Fruit fly (Drosophila melanogaster) whole organism, embryonic: ENCODE measurements around the gene Bap60.

Experiments
- Aef1 ChIP-seq: fragments of 200-800 bp; sonication (Bioruptor generic); IDR thresholded peaks from 3 replicates; pipeline ENCODE4 v1.3.6; 2022; ENCODE audit warnings: missing biosample characterization, missing genetic modification characterization
- CG10267 ChIP-seq: fragments of 200-800 bp; sonication (Bioruptor generic); optimal IDR thresholded peaks from 2 replicates; lab custom pipeline; 2018; ENCODE audit warnings: missing biosample characterization, mild to moderate bottlenecking, missing genetic modification characterization, moderate library complexity
- CG13123 ChIP-seq: fragments of 200-800 bp; sonication (Bioruptor generic); optimal IDR thresholded peaks from 2 replicates; lab custom pipeline; 2016; ENCODE audit warnings: missing biosample characterization, missing genetic modification characterization
- CG13894 ChIP-seq: fragments of 200-800 bp; sonication (Bioruptor generic); optimal IDR thresholded peaks from 3 replicates; lab custom pipeline; 2018; ENCODE audit warnings: missing biosample characterization, mild to moderate bottlenecking, missing genetic modification characterization, moderate library complexity
- CG14860 ChIP-seq: fragments of 200-800 bp; sonication (Bioruptor generic); IDR thresholded peaks from 3 replicates; pipeline ENCODE4 v1.3.6; 2022; ENCODE audit warnings: missing biosample characterization, missing genetic modification characterization; ENCODE audit not compliant: partially characterized antibody
- CG15011 ChIP-seq: fragments of 200-800 bp; sonication (Bioruptor generic); optimal IDR thresholded peaks from 3 replicates; lab custom pipeline; 2018; ENCODE audit warnings: missing biosample characterization, mild to moderate bottlenecking, missing genetic modification characterization
- CG15269 ChIP-seq: fragments of 200-800 bp; sonication (Bioruptor generic); optimal IDR thresholded peaks from 2 replicates; lab custom pipeline; 2018; ENCODE audit warnings: missing biosample characterization, mild to moderate bottlenecking, missing genetic modification characterization, moderate library complexity
- CG17186 ChIP-seq: fragments of 200-800 bp; sonication (Bioruptor generic); optimal IDR thresholded peaks from 3 replicates; lab custom pipeline; 2017; ENCODE audit warnings: missing biosample characterization, missing genetic modification reagents, missing genetic modification characterization
- CG17829 ChIP-seq: fragments of 200-800 bp; optimal IDR thresholded peaks from 2 replicates; lab custom pipeline; 2019; ENCODE audit warnings: missing biosample characterization, mild to moderate bottlenecking, missing genetic modification characterization, moderate library complexity
- CG2116 ChIP-seq: fragments of 200-800 bp; sonication (Bioruptor generic); optimal IDR thresholded peaks from 3 replicates; lab custom pipeline; 2018; ENCODE audit warnings: missing biosample characterization, mild to moderate bottlenecking, missing genetic modification characterization
- CG2875 ChIP-seq: fragments of 200-800 bp; sonication (Bioruptor generic); optimal IDR thresholded peaks from 2 replicates; lab custom pipeline; 2017; ENCODE audit warnings: missing biosample characterization, mild to moderate bottlenecking, missing genetic modification characterization, missing genetic modification reagents
- CG31441 ChIP-seq: fragments of 200-800 bp; sonication (Bioruptor generic); IDR thresholded peaks from 2 replicates; pipeline ENCODE4 v1.3.6; 2022; ENCODE audit warnings: missing biosample characterization, missing genetic modification characterization
- CG34376 ChIP-seq: fragments of 200-800 bp; sonication (Bioruptor generic); optimal IDR thresholded peaks from 2 replicates; lab custom pipeline; 2018; ENCODE audit warnings: missing biosample characterization, mild to moderate bottlenecking, missing genetic modification characterization
- CG3847 ChIP-seq: fragments of 200-800 bp; sonication (Bioruptor generic); IDR thresholded peaks from 2 replicates; pipeline ENCODE4 v1.3.6; 2022; ENCODE audit warnings: missing biosample characterization, missing genetic modification characterization
- CG4360 ChIP-seq: fragments of 200-800 bp; sonication (Bioruptor generic); IDR thresholded peaks from 2 replicates; pipeline ENCODE4 v1.3.6; 2022; ENCODE audit warnings: missing biosample characterization, missing genetic modification characterization
- CG5180 ChIP-seq: fragments of 200-800 bp; sonication (Bioruptor generic); optimal IDR thresholded peaks from 3 replicates; lab custom pipeline; 2017; ENCODE audit warnings: missing biosample characterization, missing genetic modification characterization, mild to moderate bottlenecking, moderate library complexity, missing genetic modification reagents
- CG6272 ChIP-seq: fragments of 200-800 bp; sonication (Bioruptor generic); IDR thresholded peaks from 2 replicates; pipeline ENCODE4 v1.3.6; 2022; ENCODE audit warnings: missing biosample characterization, missing genetic modification characterization
- CG6654 ChIP-seq: fragments of 200-800 bp; sonication (Bioruptor generic); optimal IDR thresholded peaks from 2 replicates; lab custom pipeline; 2017; ENCODE audit warnings: missing biosample characterization, mild to moderate bottlenecking, missing genetic modification characterization
- CG7963 ChIP-seq: fragments of 200-800 bp; sonication (Bioruptor generic); IDR thresholded peaks from 3 replicates; pipeline ENCODE4 v1.3.6; 2022; ENCODE audit warnings: missing biosample characterization, missing genetic modification characterization; ENCODE audit not compliant: partially characterized antibody
- CG8290 ChIP-seq, 3 experiments: fragments of 200-800 bp; sonication (Bioruptor generic); optimal IDR thresholded peaks; 2 replicates each; lab custom pipeline; 2016 to 2019; ENCODE audit warnings: missing biosample characterization in 3 of 3, missing genetic modification characterization in 3 of 3, mild to moderate bottlenecking in 2 of 3, moderate library complexity in 1 of 3
- CG8388 ChIP-seq: fragments of 200-800 bp; sonication (Bioruptor generic); optimal IDR thresholded peaks from 2 replicates; lab custom pipeline; 2019; ENCODE audit warnings: missing biosample characterization, mild to moderate bottlenecking, missing genetic modification characterization, moderate library complexity
- CG9727 ChIP-seq: fragments of 200-800 bp; sonication (Bioruptor generic); optimal IDR thresholded peaks from 3 replicates; lab custom pipeline; 2017; ENCODE audit warnings: missing biosample characterization, mild to moderate bottlenecking, missing genetic modification characterization
- Dfd ChIP-seq, 2 experiments: fragments of >200 bp; optimal IDR thresholded peaks; 2 replicates each; lab custom pipeline; 2017; ENCODE audit warnings: missing biosample characterization in 2 of 2, missing genetic modification characterization in 2 of 2
- Med ChIP-seq: fragments of 200-800 bp; sonication (Bioruptor generic); peaks from one replicate; lab custom pipeline; 2016; ENCODE audit warnings: missing biosample characterization, missing genetic modification characterization, mild to moderate bottlenecking, inconsistent platforms, moderate library complexity
- Oaz ChIP-seq: fragments of 200-800 bp; sonication (Bioruptor generic); IDR thresholded peaks from 2 replicates; pipeline ENCODE4 v1.3.6; 2022; ENCODE audit warnings: missing biosample characterization, missing genetic modification characterization
- abd-A ChIP-seq: fragments of 200-800 bp; sonication (Bioruptor generic); optimal IDR thresholded peaks from 3 replicates; lab custom pipeline; 2019; ENCODE audit warnings: missing biosample characterization, mild to moderate bottlenecking, missing genetic modification characterization, moderate library complexity
- aop ChIP-seq: fragments of 200-800 bp; sonication (Bioruptor generic); IDR thresholded peaks from 2 replicates; pipeline ENCODE4 v1.3.6; 2022; ENCODE audit warnings: missing biosample characterization, missing genetic modification characterization
- bbx ChIP-seq: fragments of 200-800 bp; sonication (Bioruptor generic); IDR thresholded peaks from 2 replicates; pipeline ENCODE4 v1.3.6; 2022; ENCODE audit warnings: missing biosample characterization, missing genetic modification characterization; ENCODE audit not compliant: partially characterized antibody
- disco-r ChIP-seq: fragments of 200-800 bp; sonication (Bioruptor generic); optimal IDR thresholded peaks from 2 replicates; lab custom pipeline; 2016; ENCODE audit warnings: missing biosample characterization, missing genetic modification characterization
- dmrt11E ChIP-seq: fragments of 200-800 bp; sonication (Bioruptor generic); optimal IDR thresholded peaks from 3 replicates; lab custom pipeline; 2018; ENCODE audit warnings: missing biosample characterization, mild to moderate bottlenecking, missing genetic modification characterization, moderate library complexity
- dmrt99B ChIP-seq: fragments of 200-800 bp; sonication (Bioruptor generic); optimal IDR thresholded peaks from 2 replicates; lab custom pipeline; 2018; ENCODE audit warnings: missing biosample characterization, mild to moderate bottlenecking, missing genetic modification characterization, moderate library complexity
- emc ChIP-seq: fragments of 200-800 bp; sonication (Bioruptor generic); optimal IDR thresholded peaks from 2 replicates; lab custom pipeline; 2016; ENCODE audit warnings: missing biosample characterization, missing genetic modification characterization
- fru ChIP-seq: fragments of >200 bp; optimal IDR thresholded peaks from 2 replicates; lab custom pipeline; 2017
- fu2 ChIP-seq: fragments of 200-800 bp; sonication (Bioruptor generic); optimal IDR thresholded peaks from 2 replicates; lab custom pipeline; 2016; ENCODE audit warnings: missing biosample characterization, missing genetic modification characterization
- gfzf ChIP-seq: fragments of 200-800 bp; sonication (Bioruptor generic); optimal IDR thresholded peaks from 2 replicates; lab custom pipeline; 2016; ENCODE audit warnings: missing biosample characterization, mild to moderate bottlenecking, missing genetic modification characterization, moderate library complexity
- grau ChIP-seq: fragments of 200-800 bp; optimal IDR thresholded peaks from 3 replicates; lab custom pipeline; 2019; ENCODE audit warnings: missing biosample characterization, mild to moderate bottlenecking, missing genetic modification characterization, moderate library complexity
- gro ChIP-seq: fragments of 200-800 bp; sonication (Bioruptor generic); optimal IDR thresholded peaks from 2 replicates; lab custom pipeline; 2016; ENCODE audit warnings: missing biosample characterization, missing genetic modification characterization
- gsb-n ChIP-seq: fragments of 200-800 bp; sonication (Bioruptor generic); optimal IDR thresholded peaks from 3 replicates; lab custom pipeline; 2018; ENCODE audit warnings: missing biosample characterization, mild to moderate bottlenecking, missing genetic modification characterization
- gt ChIP-seq: fragments of 200-800 bp; sonication (Bioruptor generic); IDR thresholded peaks from 2 replicates; pipeline ENCODE4 v1.3.6; 2022; ENCODE audit warnings: missing biosample characterization, missing genetic modification characterization
- her ChIP-seq: fragments of 200-800 bp; sonication (Bioruptor generic); optimal IDR thresholded peaks from 2 replicates; lab custom pipeline; 2016; ENCODE audit warnings: missing biosample characterization, missing genetic modification characterization
- rib ChIP-seq: fragments of 200-800 bp; sonication (Bioruptor generic); IDR thresholded peaks from 2 replicates; pipeline ENCODE4 v1.3.6; 2022; ENCODE audit warnings: missing biosample characterization, missing genetic modification characterization
- salm ChIP-seq: fragments of 200-800 bp; sonication (Bioruptor generic); optimal IDR thresholded peaks from 2 replicates; lab custom pipeline; 2018; ENCODE audit warnings: missing biosample characterization, mild to moderate bottlenecking, missing genetic modification characterization
- sd ChIP-seq: fragments of 200-800 bp; sonication (Bioruptor generic); optimal IDR thresholded peaks from 3 replicates; lab custom pipeline; 2018; ENCODE audit warnings: missing biosample characterization, mild to moderate bottlenecking, missing genetic modification characterization, moderate library complexity
- seq ChIP-seq: fragments of 200-800 bp; sonication (Bioruptor generic); IDR thresholded peaks from 2 replicates; pipeline ENCODE4 v1.3.6; 2022; ENCODE audit warnings: missing biosample characterization, missing genetic modification characterization
- sna ChIP-seq: fragments of 200-800 bp; sonication (Bioruptor generic); IDR thresholded peaks from 2 replicates; pipeline ENCODE4 v1.3.6; 2022; ENCODE audit warnings: missing biosample characterization, missing genetic modification characterization; ENCODE audit not compliant: partially characterized antibody
- sob ChIP-seq: fragments of 200-800 bp; sonication (Bioruptor generic); IDR thresholded peaks from 2 replicates; pipeline ENCODE4 v1.3.6; 2022; ENCODE audit warnings: missing biosample characterization, missing genetic modification characterization
- sqz ChIP-seq: fragments of 200-800 bp; sonication (Bioruptor generic); optimal IDR thresholded peaks from 3 replicates; lab custom pipeline; 2018; ENCODE audit warnings: missing biosample characterization, mild to moderate bottlenecking, missing genetic modification characterization
- stwl ChIP-seq: fragments of 200-800 bp; sonication (Bioruptor generic); optimal IDR thresholded peaks from 3 replicates; lab custom pipeline; 2018; ENCODE audit warnings: missing biosample characterization, mild to moderate bottlenecking, missing genetic modification characterization, moderate library complexity
- trem ChIP-seq: fragments of 200-800 bp; optimal IDR thresholded peaks from 3 replicates; lab custom pipeline; 2019; ENCODE audit warnings: missing biosample characterization, mild to moderate bottlenecking, missing genetic modification characterization, moderate library complexity
- trh ChIP-seq: fragments of 200-800 bp; sonication (Bioruptor generic); optimal IDR thresholded peaks from 2 replicates; lab custom pipeline; 2016; ENCODE audit warnings: missing biosample characterization, missing genetic modification characterization
- zen2 ChIP-seq: fragments of 200-800 bp; sonication (Bioruptor generic); IDR thresholded peaks from 3 replicates; pipeline ENCODE4 v1.3.6; 2022; ENCODE audit warnings: missing biosample characterization, missing genetic modification characterization; ENCODE audit not compliant: partially characterized antibody

Bap60 gene

dm6 chrX:13128750-13129152 lies 30.6 kb downstream of the Bap60 start, which contains the start of the genes CG32638, CG15717 and MFS10 (continued):
- TF ChIP-seq disco-r (GFP tag; lab: Kevin White, UChicago) (no peak), CG9727 (GFP tag; lab: Kevin White, UChicago) (no peak), CG3847 (peak; percentile 38), CG14860 (GFP tag; lab: Robert Waterston, UW) (no peak), Oaz (GFP tag; lab: Robert Waterston, UW) (no peak), dmrt99B (tag; lab: Kevin White, UChicago) (no peak), rib (no peak), Med (GFP tag; lab: Kevin White, UChicago) (peak; percentile 91), CG8388 (GFP tag; lab: Kevin White, UChicago) (no peak), CG6272 (no peak), bbx (GFP tag; lab: Robert Waterston, UW) (0 out of 2 replicates have a peak, but pooled peaks have one; percentile 24), gsb-n (tag; lab: Kevin White, UChicago) (no peak), aop (GFP tag; lab: Robert Waterston, UW) (no peak), CG17829 (tag; lab: Kevin White, UChicago) (peak; percentile 60), CG2875 (GFP tag; lab: Kevin White, UChicago) (no peak), her (GFP tag; lab: Kevin White, UChicago) (no peak), CG4360 (GFP tag; lab: Robert Waterston, UW) (no peak), CG15011 (GFP tag; lab: Kevin White, UChicago) (no peak), CG7963 (no peak), fu2 (GFP tag; lab: Kevin White, UChicago) (no peak), CG17186 (GFP tag; lab: Kevin White, UChicago) (peak; percentile 54), CG15269 (tag; lab: Kevin White, UChicago) (peak; percentile 10), trh (GFP tag; lab: Kevin White, UChicago) (no peak), stwl (tag; lab: Kevin White, UChicago) (peak; percentile 78), CG10267 (tag; lab: Kevin White, UChicago) (peak; percentile 37), CG13123 (GFP tag; lab: Kevin White, UChicago) (no peak), CG8290 (GFP tag; optimal IDR thresholded peaks at IDR 0.05; lab: Kevin White, UChicago) (peak; percentile 17), CG8290 (tag; optimal IDR thresholded peaks at IDR 0.05; lab: Kevin White, UChicago) (peak in 1 of 2 experiments; percentile 86), CG2116 (GFP tag; lab: Kevin White, UChicago) (peak; percentile 44), CG5180 (GFP tag; lab: Kevin White, UChicago) (no peak), dmrt11E (tag; lab: Kevin White, UChicago) (no peak), sqz (GFP tag; lab: Kevin White, UChicago) (no peak), trem (tag; lab: Kevin White, UChicago) (peak; percentile 56), grau (tag; lab: Kevin White, UChicago) (peak; percentile 12), sd (peak; percentile 59), abd-A (tag; lab: Kevin White, UChicago) (peak; percentile 70), sob (GFP tag; lab: Robert Waterston, UW) (peak; percentile 33; the same call in 1 of the 2 replicates), salm (tag; lab: Kevin White, UChicago) (no peak), CG31441 (0 out of 2 replicates have a peak, but pooled peaks have one; percentile 31), Aef1 (GFP tag; lab: Robert Waterston, UW) (no peak), gfzf (peak; percentile 96), seq (GFP tag; lab: Robert Waterston, UW) (no peak), Dfd (GFP tag; optimal IDR thresholded peaks at IDR 0.05; lab: Kevin White, UChicago) (no peak), sna (GFP tag; lab: Robert Waterston, UW) (no peak), fru (lab: Kevin White, UChicago) (no peak), emc (GFP tag; lab: Kevin White, UChicago) (no peak), gt (GFP tag; lab: Robert Waterston, UW) (no peak), gro (GFP tag; lab: Kevin White, UChicago) (peak; percentile 35), CG34376 (no peak), zen2 (GFP tag; lab: Robert Waterston, UW) (no peak), CG13894 (peak; percentile 67), CG6654 (GFP tag; lab: Kevin White, UChicago) (no peak)
